Worm (Caenorhabditis elegans) whole organism, L2 larva: Measurements from ENCODE around the gene smu-2.

Experiments used
- ama-1 ChIP-seq: fragments of 150-350 bp; optimal IDR thresholded peaks from 2 replicates; lab custom pipeline; 2018; ENCODE audit warnings: inconsistent platforms
- egl-27 ChIP-seq: sonication (generic microtip); optimal IDR thresholded peaks from 3 replicates; lab custom pipeline; 2017; ENCODE audit warnings: missing biosample characterization, missing genetic modification reagents, missing genetic modification characterization
- lin-11 ChIP-seq: fragments of 150-350 bp; sonication (generic microtip); optimal IDR thresholded peaks from 2 replicates; lab custom pipeline; 2014; ENCODE audit warnings: missing biosample characterization, missing genetic modification characterization, inconsistent platforms, mixed read lengths
- lin-39 ChIP-seq: fragments of 150-350 bp; optimal IDR thresholded peaks from 2 replicates; lab custom pipeline; 2014; ENCODE audit warnings: missing biosample characterization, missing genetic modification reagents, missing genetic modification characterization
- mab-5 ChIP-seq: fragments of 150-350 bp; optimal IDR thresholded peaks from 2 replicates; lab custom pipeline; 2014; ENCODE audit warnings: missing biosample characterization, missing genetic modification characterization
- nhr-12 ChIP-seq: fragments of 150-350 bp; optimal IDR thresholded peaks from 2 replicates; lab custom pipeline; 2014; ENCODE audit warnings: missing biosample characterization, missing genetic modification characterization
- nhr-25 ChIP-seq: fragments of 150-350 bp; sonication (generic microtip); optimal IDR thresholded peaks from 3 replicates; lab custom pipeline; 2014; ENCODE audit warnings: missing biosample characterization, missing genetic modification characterization
- nhr-77 ChIP-seq: fragments of 150-350 bp; optimal IDR thresholded peaks from 2 replicates; lab custom pipeline; 2014; ENCODE audit warnings: missing biosample characterization, missing genetic modification characterization
- skn-1 ChIP-seq: sonication (generic microtip); optimal IDR thresholded peaks from 2 replicates; lab custom pipeline; 2017; ENCODE audit warnings: missing biosample characterization, missing genetic modification characterization
- zag-1 ChIP-seq: fragments of 150-350 bp; optimal IDR thresholded peaks from 2 replicates; lab custom pipeline; 2014; ENCODE audit warnings: missing biosample characterization, missing genetic modification characterization
- ztf-1 ChIP-seq: fragments of 200-800 bp; sonication (Bioruptor generic); conservative IDR thresholded peaks from 2 replicates; pipeline ENCODE4 v1.3.6; 2022; ENCODE audit warnings: missing genetic modification characterization, missing compliant biosample characterization

ce11 chrII:3447906-3448305 is 34.3 kb upstream of the smu-2 start, which contains the start of gene C16C8.21:
- TF ChIP-seq mab-5 (tag; lab: Kevin White, UChicago) (no peak), ztf-1 (GFP tag; lab: Robert Waterston, UW) (no peak), nhr-12 (no peak), lin-11 (tag; lab: Kevin White, UChicago) (no peak), nhr-25 (tag; lab: Kevin White, UChicago) (no peak), lin-39 (no peak), egl-27 (no peak), skn-1 (tag; lab: Kevin White, UChicago) (no peak), nhr-77 (no peak), ama-1 (lab: Kevin White, UChicago) (no peak), zag-1 (tag; lab: Kevin White, UChicago) (no peak)
